Worm (Caenorhabditis elegans): ENCODE data around the gene F46H5.7.

Gene F46H5.7

ce11 chrX:7224510-7224909 lies 18.3 kb downstream of the F46H5.7 start:
- TF ChIP-seq nhr-11 (tag; optimal IDR thresholded peaks at IDR 0.05), result no peak
- TF ChIP-seq nhr-6 (tag; optimal IDR thresholded peaks at IDR 0.05), result no peak
- no peak for TF ChIP-seq unc-62 (GFP tag; optimal IDR thresholded peaks at IDR 0.05)
- TF ChIP-seq egl-27 (tag; optimal IDR thresholded peaks at IDR 0.05), result no peak
- TF ChIP-seq gmeb-1 (tag; optimal IDR thresholded peaks at IDR 0.05), result no peak
- no peak for TF ChIP-seq lin-11 (tag; optimal IDR thresholded peaks at IDR 0.05)
- TF ChIP-seq nhr-23 (tag; optimal IDR thresholded peaks at IDR 0.05), result no peak
- TF ChIP-seq skn-1 (tag; optimal IDR thresholded peaks at IDR 0.05), result no peak
- TF ChIP-seq ztf-11 (tag; optimal IDR thresholded peaks at IDR 0.05), result no peak
- TF ChIP-seq lin-13 (GFP tag; optimal IDR thresholded peaks at IDR 0.05), result no peak

ce11 chrX:7222383-7222782 lies 20.4 kb downstream of the F46H5.7 start:
- no peak for TF ChIP-seq blmp-1 (tag; optimal IDR thresholded peaks at IDR 0.05; ENCODE audit: insufficient read depth)
- peak; percentile 30 for TF ChIP-seq unc-55 (GFP tag; optimal IDR thresholded peaks at IDR 0.05)

- no peak for TF ChIP-seq lin-11 (tag; optimal IDR thresholded peaks at IDR 0.05)
- no peak for TF ChIP-seq nhr-23 (tag; optimal IDR thresholded peaks at IDR 0.05)
Measured at ce11 chrX:7220209-7220608, 22.6 kb downstream of the F46H5.7 start.

- TF ChIP-seq nhr-129 (tag; optimal IDR thresholded peaks at IDR 0.05) (peak; percentile 44), ceh-82 (tag; optimal IDR thresholded peaks at IDR 0.05) (no peak), sma-9 (GFP tag; optimal IDR thresholded peaks at IDR 0.05) (peak; percentile 19), sma-9 (tag; optimal IDR thresholded peaks at IDR 0.05) (no peak), nhr-23 (tag; optimal IDR thresholded peaks at IDR 0.05) (no peak)
Measured at ce11 chrX:7217704-7218479, 24.9 kb downstream of the F46H5.7 start, which contains the start of gene syd-9. Gene syd-9 (plus strand): TSS chrX:7218097.

- no peak for TF ChIP-seq alr-1 (tag; optimal IDR thresholded peaks at IDR 0.05)
- TF ChIP-seq nhr-11 (tag; optimal IDR thresholded peaks at IDR 0.05), result no peak
- no peak for TF ChIP-seq mdl-1 (tag; optimal IDR thresholded peaks at IDR 0.05)
- no peak for TF ChIP-seq unc-39 (tag; optimal IDR thresholded peaks at IDR 0.05)
- TF ChIP-seq elt-1 (tag; optimal IDR thresholded peaks at IDR 0.05), result no peak
- TF ChIP-seq nhr-77 (tag; optimal IDR thresholded peaks at IDR 0.05), result no peak
- TF ChIP-seq mbf-1 (tag; optimal IDR thresholded peaks at IDR 0.05), result no peak
- no peak for TF ChIP-seq ama-1 (optimal IDR thresholded peaks at IDR 0.05)
- no peak for TF ChIP-seq peb-1 (tag; optimal IDR thresholded peaks at IDR 0.05)
- no peak for TF ChIP-seq unc-55 (GFP tag; optimal IDR thresholded peaks at IDR 0.05)
- no peak for TF ChIP-seq zag-1 (tag; optimal IDR thresholded peaks at IDR 0.05)
Measured at ce11 chrX:7211405-7211804, 31.4 kb downstream of the F46H5.7 start, which contains the start of gene spp-22. Gene spp-22 (plus strand): TSS chrX:7211705.

ce11 chrX:7210467-7211107 lies 32.2 kb downstream of the F46H5.7 start:
- TF ChIP-seq F13H6.1 (tag; optimal IDR thresholded peaks at IDR 0.05), result no peak
- no peak for TF ChIP-seq nhr-11 (tag; optimal IDR thresholded peaks at IDR 0.05)
- TF ChIP-seq zag-1 (tag; optimal IDR thresholded peaks at IDR 0.05), result no peak
- peak; percentile 93 for TF ChIP-seq blmp-1 (tag; optimal IDR thresholded peaks at IDR 0.05; ENCODE audit: insufficient read depth)
- peak; percentile 50 for TF ChIP-seq nhr-129 (tag; optimal IDR thresholded peaks at IDR 0.05)
- TF ChIP-seq nhr-77 (tag; optimal IDR thresholded peaks at IDR 0.05), result no peak
- no peak for TF ChIP-seq snpc-4 (tag; optimal IDR thresholded peaks at IDR 0.05)
- TF ChIP-seq C34F6.9 (tag; optimal IDR thresholded peaks at IDR 0.05), result peak; percentile 10
- TF ChIP-seq sma-9 (GFP tag; optimal IDR thresholded peaks at IDR 0.05), result peak; percentile 35
- no peak for TF ChIP-seq sma-9 (tag; optimal IDR thresholded peaks at IDR 0.05)

- no peak for TF ChIP-seq lin-13 (GFP tag; optimal IDR thresholded peaks at IDR 0.05)
- TF ChIP-seq sem-4 (tag; optimal IDR thresholded peaks at IDR 0.05), result no peak
- no peak for TF ChIP-seq lin-39 (tag; optimal IDR thresholded peaks at IDR 0.05)
- TF ChIP-seq fos-1 (tag; optimal IDR thresholded peaks at IDR 0.05), result no peak
- TF ChIP-seq gmeb-1 (tag; optimal IDR thresholded peaks at IDR 0.05), result no peak
- TF ChIP-seq ztf-1 (GFP tag; conservative IDR thresholded peaks at IDR 0.05), result no peak
- no peak for TF ChIP-seq ceh-16 (tag; optimal IDR thresholded peaks at IDR 0.05)
- TF ChIP-seq nhr-129 (tag; optimal IDR thresholded peaks at IDR 0.05), result no peak
- no peak for TF ChIP-seq ZK546.5 (tag; optimal IDR thresholded peaks at IDR 0.05)
- TF ChIP-seq nhr-11 (tag; optimal IDR thresholded peaks at IDR 0.05), result no peak
- TF ChIP-seq alr-1 (tag; optimal IDR thresholded peaks at IDR 0.05), result no peak
- TF ChIP-seq dmd-4 (tag; optimal IDR thresholded peaks at IDR 0.05), result no peak
Measured at ce11 chrX:7209151-7209550, 33.6 kb downstream of the F46H5.7 start.

Data from whole organism, L2 larva.